Worm (Caenorhabditis elegans) whole organism, dauer: Measurements from ENCODE around the gene Y54E2A.9.

ENCODE experiments used
- unc-62 ChIP-seq: sonication (generic microtip); optimal IDR thresholded peaks from 2 replicates; lab custom pipeline; 2017; ENCODE audit warnings: missing biosample characterization, missing genetic modification reagents, missing genetic modification characterization

Y54E2A.9 gene

ce11 chrII:14804259-14804899, 18.6 kb upstream of the Y54E2A.9 start, which contains the start of gene W01D2.3:
TSS of gene W01D2.3 (minus strand) at chrII:14804309.
- TF ChIP-seq unc-62 (GFP tag; lab: Kevin White, UChicago), result no peak

- TF ChIP-seq unc-62 (GFP tag; lab: Kevin White, UChicago), result no peak
These were observed 15.3 kb upstream of the Y54E2A.9 start for ce11 chrII:14801086-14801531.

- no peak for TF ChIP-seq unc-62 (GFP tag; lab: Kevin White, UChicago)
These were observed 13.6 kb upstream of the Y54E2A.9 start for ce11 chrII:14799367-14799766.

- no peak for TF ChIP-seq unc-62 (GFP tag; lab: Kevin White, UChicago)
These were observed 12.3 kb upstream of the Y54E2A.9 start, which contains the start of gene tbc-20 for ce11 chrII:14798047-14798522. TSS of gene tbc-20 (plus strand) at chrII:14798472.

- TF ChIP-seq unc-62 (GFP tag; lab: Kevin White, UChicago), result no peak
These were observed 9.2 kb upstream of the Y54E2A.9 start, which contains the start of gene eif-3.B for ce11 chrII:14794935-14795454. TSS of gene eif-3.B (plus strand) at chrII:14795404.

ce11 chrII:14792470-14792869, 6.7 kb upstream of the Y54E2A.9 start:
- no peak for TF ChIP-seq unc-62 (GFP tag; lab: Kevin White, UChicago)

ce11 chrII:14790751-14791150, 4.9 kb upstream of the Y54E2A.9 start, which contains the start of gene Y54E2A.10:
TSS of gene Y54E2A.10 (plus strand) at chrII:14791051.
- no peak for TF ChIP-seq unc-62 (GFP tag; lab: Kevin White, UChicago)

DNA sequence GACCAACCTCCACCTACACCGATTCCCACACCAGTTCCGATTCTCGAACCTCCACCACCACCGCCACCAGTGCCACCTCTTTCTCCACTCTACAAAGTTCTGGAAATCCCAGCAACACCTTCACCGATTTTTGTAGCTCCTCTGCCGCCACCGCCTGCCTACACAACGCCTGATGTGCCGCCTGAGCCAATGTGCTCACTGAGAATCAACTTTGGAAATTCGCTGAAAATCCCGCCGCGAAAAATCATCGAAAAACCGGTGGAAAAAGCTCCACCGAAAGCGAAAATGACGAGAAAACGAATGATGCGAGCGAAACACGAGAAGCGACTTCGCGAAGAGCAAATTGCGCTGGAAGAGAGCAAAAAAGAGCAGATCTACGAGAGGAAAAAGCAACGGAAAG, 6.0 kb downstream of the Y54E2A.9 start:
- no peak for TF ChIP-seq unc-62 (GFP tag; lab: Kevin White, UChicago)

DNA sequence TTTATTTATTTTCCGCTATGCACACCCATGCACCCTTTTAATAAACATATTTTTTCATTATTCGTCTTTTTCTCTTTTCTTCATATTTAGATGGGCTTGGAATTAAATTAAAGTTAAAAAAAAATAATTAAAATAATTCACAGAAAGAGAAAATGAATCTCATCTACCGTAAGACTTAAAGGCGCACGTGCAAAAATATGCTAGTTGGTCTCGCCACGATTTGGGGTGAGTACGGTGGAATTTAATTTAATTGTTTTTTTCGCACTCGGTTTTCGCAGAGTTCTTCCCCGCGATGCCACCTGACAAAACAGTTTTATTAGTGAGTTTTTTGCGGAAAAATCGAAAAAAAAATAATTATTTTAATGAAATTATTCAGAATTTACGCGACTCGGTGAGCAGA, 7.7 kb downstream of the Y54E2A.9 start, which contains the start of gene Y54E2A.8:
Gene Y54E2A.8, plus strand, starts transcription at position 254 of the 400 bp plus-strand sequence.
- TF ChIP-seq unc-62 (GFP tag; lab: Kevin White, UChicago), result no peak

DNA sequence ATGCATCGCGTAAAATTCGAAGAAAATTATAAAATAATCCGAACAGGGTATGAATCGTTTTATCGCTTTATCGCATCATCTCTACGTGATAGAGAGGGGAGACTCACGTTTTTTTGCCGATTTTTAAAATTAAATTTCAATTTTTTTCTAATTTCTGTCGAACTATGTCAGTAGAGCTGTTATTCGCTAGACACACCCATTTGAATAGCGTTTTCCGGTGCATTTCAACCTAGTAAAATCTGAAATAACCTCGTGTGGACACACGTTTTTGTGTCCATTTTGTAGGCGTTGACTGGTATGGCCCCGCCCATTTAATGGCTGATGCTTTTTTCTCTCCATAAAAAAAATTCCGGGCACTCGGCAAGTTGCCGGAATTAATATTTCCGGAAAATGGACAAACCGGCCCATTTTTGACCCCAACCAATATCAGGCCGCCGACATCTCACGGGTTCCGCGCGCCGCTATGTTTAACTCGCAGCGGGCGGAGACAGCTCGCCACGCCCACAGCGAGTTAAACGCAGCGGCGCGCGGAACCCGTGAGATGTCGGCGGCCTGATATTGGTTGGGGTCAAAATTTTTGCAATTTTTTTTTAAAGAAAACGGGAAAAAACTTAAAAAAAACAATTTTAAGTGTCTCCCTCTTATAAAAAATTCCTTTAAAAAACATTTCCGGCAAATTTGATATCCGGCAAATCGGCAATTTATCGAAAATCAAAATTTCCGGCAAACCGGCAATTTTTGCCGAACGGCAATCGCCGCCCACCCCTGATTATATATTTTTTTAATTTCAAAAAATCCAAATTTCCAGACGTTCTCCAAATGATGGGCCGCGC, 12.6 kb downstream of the Y54E2A.9 start, which contains the start of gene Y54E2A.7:
Gene Y54E2A.7, minus strand, starts transcription at position 51 of the 833 bp plus-strand sequence.
- TF ChIP-seq unc-62 (GFP tag; lab: Kevin White, UChicago), result no peak

ce11 chrII:14772113-14772512, 13.7 kb downstream of the Y54E2A.9 start:
- no peak for TF ChIP-seq unc-62 (GFP tag; lab: Kevin White, UChicago)

DNA sequence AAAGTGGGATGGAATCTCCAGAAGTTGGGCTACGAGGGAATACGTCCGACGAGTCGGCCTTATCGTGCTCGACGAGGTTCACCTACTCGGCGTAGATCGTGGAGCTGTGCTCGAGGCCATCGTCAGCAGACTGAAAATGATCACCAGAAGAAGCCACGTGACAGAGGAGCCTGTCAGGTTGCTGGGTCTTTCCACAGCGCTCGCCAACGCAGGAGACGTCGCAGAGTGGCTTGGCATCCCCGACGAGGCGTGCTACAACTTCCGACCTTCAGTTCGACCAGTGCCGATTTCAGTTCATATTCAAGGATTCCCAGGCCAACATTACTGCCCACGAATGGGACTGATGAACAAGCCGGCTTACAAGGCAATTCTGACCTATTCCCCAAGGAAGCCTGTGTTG, 14.7 kb downstream of the Y54E2A.9 start:
- TF ChIP-seq unc-62 (GFP tag; lab: Kevin White, UChicago), result no peak

ce11 chrII:14768804-14769203, 17.0 kb downstream of the Y54E2A.9 start:
- TF ChIP-seq unc-62 (GFP tag; lab: Kevin White, UChicago), result no peak

DNA sequence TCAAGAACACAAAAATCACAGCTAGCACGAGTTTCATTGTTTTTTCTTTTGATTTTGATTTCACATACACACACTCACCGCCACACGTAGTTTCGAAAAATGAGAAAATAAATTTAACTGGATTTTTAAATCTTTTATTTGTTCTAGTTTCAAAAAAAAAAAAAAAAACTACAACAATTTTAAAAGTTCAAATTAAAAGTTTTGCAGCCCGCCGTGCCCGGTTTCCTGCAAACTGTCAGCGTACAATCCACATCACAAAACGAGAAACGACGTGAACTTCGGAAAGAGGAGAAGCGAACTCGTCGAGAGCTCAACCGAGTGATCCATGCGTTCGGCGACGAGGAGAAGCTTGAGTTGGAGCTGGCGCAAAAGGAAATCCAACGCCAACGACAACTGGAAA, 28.1 kb downstream of the Y54E2A.9 start, which contains the start of gene Y54E2A.5:
Gene Y54E2A.5, minus strand, starts transcription at position 101 of the 400 bp plus-strand sequence.
- no peak for TF ChIP-seq unc-62 (GFP tag; lab: Kevin White, UChicago)
